Worm (Caenorhabditis elegans) whole organism, L4 larva: Measurements from ENCODE around the gene F12F6.1.

ENCODE experiments used
- F49E8.2 ChIP-seq: sonication (generic microtip); optimal IDR thresholded peaks from 2 replicates; lab custom pipeline; 2016; ENCODE audit warnings: missing compliant biosample characterization, mild to moderate bottlenecking, missing genetic modification characterization, borderline replicate concordance
- R02D3.7 ChIP-seq: fragments of 150-350 bp; sonication (generic microtip); optimal IDR thresholded peaks from 3 replicates; lab custom pipeline; 2014; ENCODE audit warnings: missing biosample characterization, missing genetic modification characterization
- Y105C5A.15 ChIP-seq: fragments of 200-800 bp; sonication (Bioruptor generic); IDR thresholded peaks from 2 replicates; pipeline ENCODE4 v1.3.6; 2022; ENCODE audit warnings: missing genetic modification characterization, missing compliant biosample characterization
- Y48G9A.11 ChIP-seq: fragments of 200-800 bp; sonication (Bioruptor generic); IDR thresholded peaks from 2 replicates; pipeline ENCODE4 v1.3.6; 2022; ENCODE audit warnings: missing genetic modification reagents, missing genetic modification characterization, missing compliant biosample characterization
- aly-2 ChIP-seq: sonication (generic microtip); optimal IDR thresholded peaks from 2 replicates; lab custom pipeline; 2018; ENCODE audit warnings: missing biosample characterization, missing genetic modification characterization
- ceh-82 ChIP-seq: sonication (generic microtip); optimal IDR thresholded peaks from 2 replicates; lab custom pipeline; 2017; ENCODE audit warnings: missing biosample characterization, missing genetic modification characterization
- gei-8 ChIP-seq: fragments of 200-800 bp; sonication (Bioruptor generic); optimal IDR thresholded peaks from 2 replicates; lab custom pipeline; 2018; ENCODE audit warnings: mild to moderate bottlenecking, missing genetic modification characterization, missing compliant biosample characterization
- hlh-30 ChIP-seq: sonication (generic microtip); optimal IDR thresholded peaks from 2 replicates; lab custom pipeline; 2017; ENCODE audit warnings: antibody characterized with exemption, mild to moderate bottlenecking, missing genetic modification characterization, missing compliant biosample characterization; ENCODE audit not compliant: insufficient read depth
- lin-39 ChIP-seq: fragments of 150-350 bp; optimal IDR thresholded peaks from 2 replicates; lab custom pipeline; 2014; ENCODE audit warnings: missing biosample characterization, missing genetic modification reagents, missing genetic modification characterization
- mep-1 ChIP-seq: fragments of 150-350 bp; sonication (generic microtip); optimal IDR thresholded peaks from 3 replicates; lab custom pipeline; 2014; ENCODE audit warnings: missing biosample characterization, missing genetic modification characterization
- nhr-25 ChIP-seq: sonication (generic microtip); optimal IDR thresholded peaks from 2 replicates; lab custom pipeline; 2017; ENCODE audit warnings: missing genetic modification characterization, mild to moderate bottlenecking, missing compliant biosample characterization, antibody characterized with exemption, moderate library complexity, borderline replicate concordance; ENCODE audit not compliant: insufficient read depth
- nhr-6 ChIP-seq: fragments of 150-350 bp; optimal IDR thresholded peaks from 2 replicates; lab custom pipeline; 2014; ENCODE audit warnings: missing biosample characterization, missing genetic modification characterization
- pqm-1 ChIP-seq: sonication (generic microtip); optimal IDR thresholded peaks from 2 replicates; lab custom pipeline; 2017; ENCODE audit warnings: missing biosample characterization, missing genetic modification characterization
- zfp-3 ChIP-seq: fragments of 200-800 bp; sonication (Bioruptor generic); conservative IDR thresholded peaks from 2 replicates; pipeline ENCODE4 v1.3.6; 2022; ENCODE audit warnings: missing genetic modification reagents, missing genetic modification characterization, missing compliant biosample characterization

DNA sequence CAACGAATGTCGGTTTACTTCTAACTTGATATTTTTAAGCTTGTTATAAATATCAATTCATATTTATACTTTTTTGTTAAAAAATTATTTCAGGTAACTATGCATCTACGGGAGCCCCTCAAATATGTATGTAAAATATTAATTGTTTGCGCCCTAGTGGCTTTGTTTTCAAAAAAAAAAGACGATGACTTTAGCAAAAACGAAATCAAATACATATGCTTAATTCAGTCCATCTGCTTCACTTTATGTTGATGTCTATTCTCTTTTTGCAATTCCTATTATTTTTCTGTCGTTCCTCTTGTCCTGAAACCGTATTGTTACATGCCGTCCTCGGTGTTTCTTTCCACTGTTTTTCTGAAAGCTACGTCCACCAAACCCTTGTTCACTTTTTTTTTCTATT lies 14.0 kb upstream of the F12F6.1 start:
- no peak for TF ChIP-seq mep-1
- TF ChIP-seq lin-39 (tag; lab: Kevin White, UChicago) = no peak
- TF ChIP-seq nhr-6 (tag; lab: Kevin White, UChicago) = no peak
- no peak for TF ChIP-seq Y105C5A.15 (GFP tag; lab: Robert Waterston, UW)
- TF ChIP-seq gei-8 (GFP tag; lab: Kevin White, UChicago) = no peak
- no peak for TF ChIP-seq ceh-82 (tag; lab: Kevin White, UChicago)
- TF ChIP-seq F49E8.2 = no peak
- TF ChIP-seq R02D3.7 (tag; lab: Kevin White, UChicago) = no peak
- no peak for TF ChIP-seq Y48G9A.11 (GFP tag; lab: Robert Waterston, UW)
- no peak for TF ChIP-seq pqm-1
- no peak for TF ChIP-seq nhr-25 (tag; lab: Kevin White, UChicago)
- no peak for TF ChIP-seq zfp-3 (GFP tag; lab: Robert Waterston, UW)
- TF ChIP-seq aly-2 (tag; lab: Kevin White, UChicago) = no peak
- TF ChIP-seq hlh-30 = no peak
